Fruit fly (Drosophila melanogaster): ENCODE data around the gene Nrt.

Nrt gene

dm6 chr3L:16806823-16807325 is 41.0 kb downstream of the Nrt start (continued):
- TF ChIP-seq bcd (GFP tag; optimal IDR thresholded peaks at IDR 0.05) (peak; percentile 69), gsb (GFP tag; IDR thresholded peaks at IDR 0.05) (no peak), kni (GFP tag; optimal IDR thresholded peaks at IDR 0.05) (no peak), unc-4 (GFP tag; IDR thresholded peaks at IDR 0.05; ENCODE audit: partially characterized antibody) (no peak), wor (GFP tag; IDR thresholded peaks at IDR 0.05) (0 out of 2 replicates have a peak, but pooled peaks have one; percentile 34), Lim3 (GFP tag; IDR thresholded peaks at IDR 0.05) (no peak), CG17912 (GFP tag; optimal IDR thresholded peaks at IDR 0.05) (no peak), CG33213 (GFP tag; optimal IDR thresholded peaks at IDR 0.05) (no peak), pita (GFP tag; optimal IDR thresholded peaks at IDR 0.05) (no peak), CG14965 (GFP tag; optimal IDR thresholded peaks at IDR 0.05; ENCODE audit: borderline replicate concordance) (no peak), CG17385 (GFP tag; optimal IDR thresholded peaks at IDR 0.05) (peak; percentile 68), Mrtf (GFP tag; IDR thresholded peaks at IDR 0.05) (0 out of 3 replicates have a peak, but pooled peaks have one; percentile 12), CG3163 (GFP tag; optimal IDR thresholded peaks at IDR 0.05) (no peak), CG11456 (GFP tag; IDR thresholded peaks at IDR 0.05) (peak; percentile 67; the same call in 2 of the 3 replicates), mam (GFP tag; optimal IDR thresholded peaks at IDR 0.05) (peak; percentile 34), seq (GFP tag; IDR thresholded peaks at IDR 0.05) (peak; percentile 49; the same call in 1 of the 2 replicates), PHDP (tag; optimal IDR thresholded peaks at IDR 0.05) (peak; percentile 76), CG18011 (GFP tag; optimal IDR thresholded peaks at IDR 0.05) (no peak), Rfx (GFP tag; IDR thresholded peaks at IDR 0.05) (peak; percentile 64), esg (GFP tag; conservative IDR thresholded peaks at IDR 0.05) (peak; percentile 40), CG16863 (GFP tag; optimal IDR thresholded peaks at IDR 0.05) (no peak), pho (GFP tag; optimal IDR thresholded peaks at IDR 0.05) (peak; percentile 20), gfzf (GFP tag; optimal IDR thresholded peaks at IDR 0.05) (no peak), tna (GFP tag; IDR thresholded peaks at IDR 0.05; ENCODE audit: partially characterized antibody) (no peak), croc (GFP tag; conservative IDR thresholded peaks at IDR 0.05) (peak; percentile 37; the same call in 1 of the 3 replicates), CG10366 (GFP tag; IDR thresholded peaks at IDR 0.05) (peak; percentile 53), CG2889 (GFP tag; IDR thresholded peaks at IDR 0.05) (no peak), CG34224 (GFP tag; IDR thresholded peaks at IDR 0.05; ENCODE audit: partially characterized antibody) (no peak), tup (GFP tag; optimal IDR thresholded peaks at IDR 0.05) (no peak), D19B (GFP tag; optimal IDR thresholded peaks at IDR 0.05) (peak; percentile 23), D19A (tag; optimal IDR thresholded peaks at IDR 0.05) (peak; percentile 52), vvl (GFP tag; IDR thresholded peaks at IDR 0.05) (peak; percentile 70), ATbp (GFP tag; optimal IDR thresholded peaks at IDR 0.05) (peak; percentile 59), slbo (GFP tag; IDR thresholded peaks at IDR 0.05) (peak; percentile 63; the same call in 1 of the 2 replicates), CG14710 (tag; optimal IDR thresholded peaks at IDR 0.05) (peak; percentile 74), CG8924 (tag; optimal IDR thresholded peaks at IDR 0.05) (peak; percentile 75), Oaz (GFP tag; IDR thresholded peaks at IDR 0.05) (no peak), kay (GFP tag; optimal IDR thresholded peaks at IDR 0.05) (peak; percentile 41), abd-A (tag; optimal IDR thresholded peaks at IDR 0.05) (no peak), Adf1 (GFP tag; IDR thresholded peaks at IDR 0.05) (no peak), row (GFP tag; IDR thresholded peaks at IDR 0.05) (peak; percentile 70), gem (tag; optimal IDR thresholded peaks at IDR 0.05) (peak; percentile 85), NC2α (GFP tag; optimal IDR thresholded peaks at IDR 0.05) (no peak), lov (optimal IDR thresholded peaks at IDR 0.05) (no peak), lov (GFP tag; IDR thresholded peaks at IDR 0.05) (no peak), Scr (GFP tag; IDR thresholded peaks at IDR 0.05; ENCODE audit: partially characterized antibody) (no peak), CG6254 (GFP tag; optimal IDR thresholded peaks at IDR 0.05) (peak; percentile 49), lab (GFP tag; optimal IDR thresholded peaks at IDR 0.05) (peak; percentile 75), Fer3 (tag; optimal IDR thresholded peaks at IDR 0.05) (peak; percentile 65), CG3065 (GFP tag; optimal IDR thresholded peaks at IDR 0.05) (no peak), CG11560 (tag; IDR thresholded peaks at IDR 0.05) (no peak)

All from whole organism, embryonic.